Fruit fly (Drosophila melanogaster): ENCODE data around the gene CG42245.

Gene CG42245

dm6 chr3L:2651800-2652199 lies 20.3 kb downstream of the CG42245 start, which contains the start of the genes ProRS-m, CG42304 and Snup (continued):
- TF ChIP-seq CG15073 (GFP tag; optimal IDR thresholded peaks at IDR 0.05) (no peak), Nf-YC (tag; optimal IDR thresholded peaks at IDR 0.05) (no peak), CG14441 (GFP tag; IDR thresholded peaks at IDR 0.05) (peak; percentile 71), phol (tag; optimal IDR thresholded peaks at IDR 0.05) (peak; percentile 88), zen (tag; optimal IDR thresholded peaks at IDR 0.05) (peak; percentile 66), Sin3A (optimal IDR thresholded peaks at IDR 0.05) (no peak), Gug (GFP tag; IDR thresholded peaks at IDR 0.05) (no peak; the same call in 3 of the 4 replicates), pb (GFP tag; optimal IDR thresholded peaks at IDR 0.05) (no peak), Dref (GFP tag; IDR thresholded peaks at IDR 0.05) (no peak), CG6854 (GFP tag; optimal IDR thresholded peaks at IDR 0.05) (no peak), Drgx (GFP tag; IDR thresholded peaks at IDR 0.05) (no peak; the same call in 1 of the 2 replicates), HLH54F (GFP tag; optimal IDR thresholded peaks at IDR 0.05) (no peak), CG5953 (GFP tag; IDR thresholded peaks at IDR 0.05) (no peak), Ets65A (GFP tag) (no peak), ERR (GFP tag; optimal IDR thresholded peaks at IDR 0.05) (no peak), NfI (GFP tag; optimal IDR thresholded peaks at IDR 0.05) (no peak), Rfx (GFP tag; IDR thresholded peaks at IDR 0.05) (peak; percentile 47; the same call in 1 of the 2 replicates), corto (GFP tag; optimal IDR thresholded peaks at IDR 0.05) (no peak), Nf-YA (GFP tag; IDR thresholded peaks at IDR 0.05) (peak; percentile 42; the same call in 1 of the 2 replicates), CG2120 (GFP tag; optimal IDR thresholded peaks at IDR 0.05) (no peak), CG17328 (GFP tag; IDR thresholded peaks at IDR 0.05) (peak; percentile 54; the same call in 1 of the 2 replicates), TFAM (GFP tag; optimal IDR thresholded peaks at IDR 0.05) (no peak), CG12391 (tag; optimal IDR thresholded peaks at IDR 0.05) (peak; percentile 83), cad (GFP tag; optimal IDR thresholded peaks at IDR 0.05) (no peak), Scr (GFP tag; IDR thresholded peaks at IDR 0.05; ENCODE audit: partially characterized antibody) (no peak), CG18011 (GFP tag; optimal IDR thresholded peaks at IDR 0.05) (no peak), kay (GFP tag; optimal IDR thresholded peaks at IDR 0.05) (no peak), PHDP (tag; optimal IDR thresholded peaks at IDR 0.05) (no peak), CG11560 (tag; IDR thresholded peaks at IDR 0.05) (no peak), CG14014 (GFP tag; IDR thresholded peaks at IDR 0.05) (0 out of 2 replicates have a peak, but pooled peaks have one; percentile 32), danr (GFP tag; IDR thresholded peaks at IDR 0.05) (no peak; the same call in 1 of the 2 replicates), pros (GFP tag; optimal IDR thresholded peaks at IDR 0.05) (no peak), sqz (GFP tag; optimal IDR thresholded peaks at IDR 0.05) (no peak), CG15601 (tag; optimal IDR thresholded peaks at IDR 0.05) (no peak), Camta (GFP tag; optimal IDR thresholded peaks at IDR 0.05) (no peak), Dll (GFP tag; IDR thresholded peaks at IDR 0.05; ENCODE audit: partially characterized antibody) (peak; percentile 47; the same call in 1 of the 4 replicates), H2.0 (GFP tag; IDR thresholded peaks at IDR 0.05) (peak; percentile 37; the same call in 1 of the 2 replicates), Dfd (GFP tag; optimal IDR thresholded peaks at IDR 0.05) (no peak), dimm (GFP tag; IDR thresholded peaks at IDR 0.05) (peak; percentile 32; the same call in 1 of the 2 replicates), CG18599 (GFP tag; optimal IDR thresholded peaks at IDR 0.05) (peak; percentile 44), CG4360 (GFP tag; IDR thresholded peaks at IDR 0.05) (no peak), unpg (GFP tag; optimal IDR thresholded peaks at IDR 0.05) (no peak), BEAF-32 (GFP tag; optimal IDR thresholded peaks at IDR 0.05) (no peak), lov (optimal IDR thresholded peaks at IDR 0.05) (no peak), lov (GFP tag; IDR thresholded peaks at IDR 0.05) (no peak), CG2116 (GFP tag; optimal IDR thresholded peaks at IDR 0.05) (peak; percentile 41), CTCF (GFP tag; optimal IDR thresholded peaks at IDR 0.05) (no peak), da (GFP tag; optimal IDR thresholded peaks at IDR 0.05) (no peak), Hmr (GFP tag; optimal IDR thresholded peaks at IDR 0.05) (peak; percentile 26), CG1024 (GFP tag; IDR thresholded peaks at IDR 0.05) (no peak), gt (GFP tag; IDR thresholded peaks at IDR 0.05) (no peak), E2f1 (GFP tag; IDR thresholded peaks at IDR 0.05) (peak; percentile 82), CG10654 (GFP tag; optimal IDR thresholded peaks at IDR 0.05) (no peak)
